Worm (Caenorhabditis elegans) whole organism, L3 larva: Measurements from ENCODE around the gene trr-1.

Experiments used
- ZK546.5 ChIP-seq: sonication (generic microtip); optimal IDR thresholded peaks from 2 replicates; lab custom pipeline; 2017; ENCODE audit warnings: missing biosample characterization, missing genetic modification characterization
- aly-2 ChIP-seq: fragments of 150-350 bp; optimal IDR thresholded peaks from 2 replicates; lab custom pipeline; 2014; ENCODE audit warnings: missing biosample characterization, missing genetic modification characterization
- ama-1 ChIP-seq: fragments of 150-350 bp; optimal IDR thresholded peaks from 2 replicates; lab custom pipeline; 2018
- ceh-16 ChIP-seq: sonication (generic microtip); optimal IDR thresholded peaks from 2 replicates; lab custom pipeline; 2017; ENCODE audit warnings: missing biosample characterization, missing genetic modification characterization
- ceh-28 ChIP-seq: fragments of 150-350 bp; optimal IDR thresholded peaks from 2 replicates; lab custom pipeline; 2014; ENCODE audit warnings: missing biosample characterization, missing genetic modification reagents, missing genetic modification characterization
- ceh-82 ChIP-seq: fragments of 150-350 bp; optimal IDR thresholded peaks from 2 replicates; lab custom pipeline; 2014; ENCODE audit warnings: missing biosample characterization, missing genetic modification characterization
- ceh-9 ChIP-seq: sonication (generic microtip); optimal IDR thresholded peaks from 2 replicates; lab custom pipeline; 2018; ENCODE audit warnings: missing biosample characterization, missing genetic modification characterization
- daf-12 ChIP-seq: fragments of 150-350 bp; optimal IDR thresholded peaks from 2 replicates; lab custom pipeline; 2014; ENCODE audit warnings: missing biosample characterization, missing genetic modification reagents, missing genetic modification characterization
- egl-27 ChIP-seq: sonication (generic microtip); optimal IDR thresholded peaks from 4 replicates; lab custom pipeline; 2017; ENCODE audit warnings: missing biosample characterization, missing genetic modification reagents, missing genetic modification characterization
- egl-5 ChIP-seq: fragments of 150-350 bp; optimal IDR thresholded peaks from 2 replicates; lab custom pipeline; 2017; ENCODE audit warnings: missing biosample characterization, missing genetic modification reagents, missing genetic modification characterization, inconsistent platforms
- elt-1 ChIP-seq: fragments of 150-350 bp; optimal IDR thresholded peaks from 2 replicates; lab custom pipeline; 2014; ENCODE audit warnings: missing biosample characterization, missing genetic modification characterization
- elt-2 ChIP-seq: sonication (generic microtip); optimal IDR thresholded peaks from 2 replicates; lab custom pipeline; 2016; ENCODE audit warnings: missing genetic modification reagents, mild to moderate bottlenecking, missing genetic modification characterization, missing compliant biosample characterization
- elt-3 ChIP-seq, 3 experiments: fragments of 150-350 bp in 1 of 3; sonication (generic microtip) in 2 of 3; optimal IDR thresholded peaks; 2 replicates in 2 of 3; 4 replicates in 1 of 3; lab custom pipeline; 2014 to 2017; ENCODE audit warnings: missing biosample characterization in 3 of 3, missing genetic modification characterization in 3 of 3
- fkh-10 ChIP-seq: sonication (generic microtip); optimal IDR thresholded peaks from 2 replicates; lab custom pipeline; 2017; ENCODE audit warnings: missing biosample characterization, missing genetic modification reagents, missing genetic modification characterization
- fkh-2 ChIP-seq: fragments of 150-350 bp; optimal IDR thresholded peaks from 2 replicates; lab custom pipeline; 2014; ENCODE audit warnings: missing biosample characterization, missing genetic modification reagents, missing genetic modification characterization
- fos-1 ChIP-seq: fragments of 150-350 bp; optimal IDR thresholded peaks from 2 replicates; lab custom pipeline; 2014; ENCODE audit warnings: missing biosample characterization, missing genetic modification characterization
- hmg-11 ChIP-seq: sonication (generic microtip); optimal IDR thresholded peaks from 2 replicates; lab custom pipeline; 2016; ENCODE audit warnings: missing genetic modification characterization, missing compliant biosample characterization
- lin-15B ChIP-seq: fragments of 150-350 bp; optimal IDR thresholded peaks from 2 replicates; lab custom pipeline; 2014; ENCODE audit warnings: missing biosample characterization, missing genetic modification characterization
- lsy-12 ChIP-seq: sonication (generic microtip); optimal IDR thresholded peaks from 2 replicates; lab custom pipeline; 2016; ENCODE audit warnings: mild to moderate bottlenecking, missing genetic modification characterization, missing compliant biosample characterization
- mdl-1 ChIP-seq: fragments of 150-350 bp; optimal IDR thresholded peaks from 2 replicates; lab custom pipeline; 2014; ENCODE audit warnings: missing biosample characterization, missing genetic modification characterization
- mml-1 ChIP-seq: fragments of 150-350 bp; sonication (generic microtip); optimal IDR thresholded peaks from 3 replicates; lab custom pipeline; 2014; ENCODE audit warnings: missing biosample characterization, missing genetic modification characterization
- nfya-1 ChIP-seq: sonication (generic microtip); optimal IDR thresholded peaks from 2 replicates; lab custom pipeline; 2017; ENCODE audit warnings: missing genetic modification characterization, mild to moderate bottlenecking, missing compliant biosample characterization, antibody characterized with exemption, moderate library complexity; ENCODE audit not compliant: insufficient read depth
- nhr-11 ChIP-seq: fragments of 150-350 bp; optimal IDR thresholded peaks from 2 replicates; lab custom pipeline; 2014; ENCODE audit warnings: missing biosample characterization, missing genetic modification characterization
- nhr-12 ChIP-seq: fragments of 150-350 bp; optimal IDR thresholded peaks from 2 replicates; lab custom pipeline; 2014; ENCODE audit warnings: missing biosample characterization, missing genetic modification characterization
- nhr-23 ChIP-seq: fragments of 150-350 bp; optimal IDR thresholded peaks from 2 replicates; lab custom pipeline; 2014; ENCODE audit warnings: missing biosample characterization, missing genetic modification reagents, missing genetic modification characterization
- nhr-237 ChIP-seq: fragments of 150-350 bp; optimal IDR thresholded peaks from 2 replicates; lab custom pipeline; 2014; ENCODE audit warnings: missing biosample characterization, missing genetic modification characterization
- nhr-25 ChIP-seq: sonication (generic microtip); optimal IDR thresholded peaks from 2 replicates; lab custom pipeline; 2017; ENCODE audit warnings: missing biosample characterization, missing genetic modification characterization
- nhr-28 ChIP-seq: fragments of 150-350 bp; optimal IDR thresholded peaks from 2 replicates; lab custom pipeline; 2014; ENCODE audit warnings: missing biosample characterization, missing genetic modification characterization
- nhr-43 ChIP-seq: sonication (generic microtip); optimal IDR thresholded peaks from 2 replicates; lab custom pipeline; 2016; ENCODE audit warnings: mild to moderate bottlenecking, missing genetic modification characterization, missing compliant biosample characterization; ENCODE audit not compliant: poor library complexity, severe bottlenecking
- nhr-67 ChIP-seq: fragments of 150-350 bp; optimal IDR thresholded peaks from 2 replicates; lab custom pipeline; 2014; ENCODE audit warnings: missing biosample characterization, missing genetic modification characterization
- nhr-76 ChIP-seq: fragments of 150-350 bp; sonication (generic microtip); optimal IDR thresholded peaks from 5 replicates; lab custom pipeline; 2014; ENCODE audit warnings: missing biosample characterization, missing genetic modification characterization
- nhr-77 ChIP-seq: fragments of 150-350 bp; optimal IDR thresholded peaks from 2 replicates; lab custom pipeline; 2014; ENCODE audit warnings: missing biosample characterization, missing genetic modification characterization
- pha-4 ChIP-seq: fragments of 150-350 bp; optimal IDR thresholded peaks from 2 replicates; lab custom pipeline; 2014; ENCODE audit warnings: missing biosample characterization, missing genetic modification reagents, missing genetic modification characterization
- pqm-1 ChIP-seq: fragments of 150-350 bp; optimal IDR thresholded peaks from 2 replicates; lab custom pipeline; 2017; ENCODE audit warnings: missing biosample characterization, missing genetic modification characterization, inconsistent platforms
- sea-2 ChIP-seq: fragments of 150-350 bp; sonication (generic microtip); optimal IDR thresholded peaks from 4 replicates; lab custom pipeline; 2014; ENCODE audit warnings: missing biosample characterization, missing genetic modification reagents, missing genetic modification characterization
- snpc-4 ChIP-seq: fragments of 150-350 bp; optimal IDR thresholded peaks from 2 replicates; lab custom pipeline; 2014; ENCODE audit warnings: missing biosample characterization, missing genetic modification characterization
- tbx-2 ChIP-seq: sonication (generic microtip); optimal IDR thresholded peaks from 2 replicates; lab custom pipeline; 2016; ENCODE audit warnings: mild to moderate bottlenecking, missing genetic modification characterization, missing compliant biosample characterization
- unc-62 ChIP-seq: fragments of 150-350 bp; sonication (generic microtip); optimal IDR thresholded peaks from 4 replicates; lab custom pipeline; 2014; ENCODE audit warnings: missing biosample characterization, missing genetic modification reagents, missing genetic modification characterization
- ztf-11 ChIP-seq: fragments of 150-350 bp; optimal IDR thresholded peaks from 2 replicates; lab custom pipeline; 2014; ENCODE audit warnings: missing biosample characterization, missing genetic modification characterization
- ztf-4 ChIP-seq: fragments of 150-350 bp; optimal IDR thresholded peaks from 2 replicates; lab custom pipeline; 2014; ENCODE audit warnings: missing biosample characterization, missing genetic modification characterization

The trr-1 gene

DNA sequence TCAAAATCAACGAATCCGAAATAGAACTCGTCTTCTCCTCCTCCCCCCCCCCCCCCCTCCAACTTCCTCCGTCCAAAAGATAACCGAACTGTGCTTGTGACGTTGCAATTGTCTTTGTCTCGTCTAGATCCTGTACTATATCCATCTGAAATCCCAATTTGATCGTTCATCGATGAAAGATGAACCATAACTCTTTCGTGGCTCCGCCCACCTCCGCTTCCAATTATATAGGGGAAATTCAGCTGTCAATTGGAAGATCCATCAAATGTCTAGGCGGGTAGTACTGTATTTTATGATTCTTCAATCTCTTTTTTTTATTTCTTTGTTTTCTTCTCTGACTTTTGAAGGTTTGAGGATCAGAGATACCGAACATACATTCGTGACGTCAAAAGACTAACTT, 30.3 kb downstream of the trr-1 start:
- TF ChIP-seq nhr-28 (tag; lab: Kevin White, UChicago) (no peak), nhr-43 (tag; lab: Kevin White, UChicago) (peak; percentile 51)

DNA sequence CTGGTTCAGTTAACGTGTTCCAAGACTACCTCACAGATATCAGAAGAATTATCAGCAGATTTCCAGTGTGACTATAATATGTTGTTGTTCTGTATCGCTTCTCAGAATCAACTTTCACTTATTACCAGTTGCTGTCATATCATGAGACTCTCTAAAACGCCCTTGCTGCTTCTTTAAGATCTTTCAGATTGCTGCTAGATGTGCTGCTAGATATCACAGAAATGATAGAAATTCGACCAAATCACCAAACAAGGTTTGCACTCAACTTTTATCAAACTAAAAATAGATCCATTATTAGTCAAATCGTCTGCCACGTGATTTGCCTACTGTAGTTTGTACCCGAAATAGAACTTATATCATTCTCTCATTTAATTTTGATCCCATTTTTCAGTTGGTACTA, 31.2 kb downstream of the trr-1 start:
- TF ChIP-seq nhr-25 (tag; lab: Kevin White, UChicago) (no peak), daf-12 (tag; lab: Kevin White, UChicago) (no peak), ztf-11 (tag; lab: Kevin White, UChicago) (no peak), fkh-2 (no peak), fos-1 (tag; lab: Kevin White, UChicago) (no peak), hmg-11 (tag; lab: Kevin White, UChicago) (no peak), ceh-16 (tag; lab: Kevin White, UChicago) (no peak), nfya-1 (tag; lab: Kevin White, UChicago) (no peak), lin-15B (tag; lab: Kevin White, UChicago) (no peak)

DNA sequence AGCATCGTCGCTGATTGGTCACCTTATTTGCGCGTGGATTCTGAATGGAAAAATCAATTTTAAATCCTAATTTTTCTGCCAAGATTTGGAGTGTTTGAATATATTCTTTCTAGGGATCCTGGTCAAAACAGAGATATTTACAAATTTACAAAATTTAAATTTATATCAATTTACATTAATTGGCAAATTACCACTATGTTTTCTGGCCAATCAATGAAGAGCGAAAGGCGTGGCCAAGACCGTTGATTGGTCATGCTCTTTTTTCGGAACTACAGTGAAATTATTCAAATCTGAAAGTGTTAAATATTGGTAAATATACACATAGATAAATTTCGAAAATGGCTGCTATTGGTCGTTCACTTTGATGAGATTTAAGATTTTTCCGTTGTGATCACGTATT, 33.0 kb downstream of the trr-1 start:
- TF ChIP-seq nhr-12 (tag; lab: Kevin White, UChicago): no peak
- no peak for TF ChIP-seq pqm-1
- TF ChIP-seq nhr-76: no peak
- TF ChIP-seq mml-1: no peak
- TF ChIP-seq nfya-1 (tag; lab: Kevin White, UChicago): peak; percentile 67
- no peak for TF ChIP-seq sea-2

DNA sequence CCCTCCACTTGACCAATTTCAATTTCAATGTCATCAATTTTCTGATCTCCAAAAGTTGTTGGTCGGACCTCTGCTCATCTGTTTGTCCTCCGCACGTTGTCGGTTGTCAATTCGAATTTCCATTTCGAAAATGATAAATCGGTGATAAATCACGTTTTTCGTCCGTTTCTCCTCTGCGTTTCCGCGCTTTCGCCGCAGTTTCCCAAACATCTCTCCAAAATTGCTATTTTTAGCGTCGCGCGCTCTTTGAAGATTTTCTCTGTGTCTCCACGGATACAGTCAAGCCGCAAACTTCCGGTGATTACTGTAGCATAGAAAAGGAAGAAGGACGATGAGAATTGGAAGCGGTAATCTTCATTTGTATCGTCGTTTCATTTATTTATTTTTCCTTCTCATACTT, 33.7 kb downstream of the trr-1 start:
- no peak for TF ChIP-seq fkh-10 (GFP tag; lab: Kevin White, UChicago)
- no peak for TF ChIP-seq nhr-12 (tag; lab: Kevin White, UChicago)
- no peak for TF ChIP-seq daf-12 (tag; lab: Kevin White, UChicago)
- peak; percentile 48 for TF ChIP-seq tbx-2 (tag; lab: Kevin White, UChicago)
- no peak for TF ChIP-seq lin-15B (tag; lab: Kevin White, UChicago)
- TF ChIP-seq nhr-23: peak; percentile 51
- peak; percentile 17 for TF ChIP-seq ama-1 (lab: Kevin White, UChicago)
- peak; percentile 39 for TF ChIP-seq nhr-25 (tag; lab: Kevin White, UChicago)
- peak; percentile 64 for TF ChIP-seq nhr-43 (tag; lab: Kevin White, UChicago)
- peak; percentile 20 for TF ChIP-seq nfya-1 (tag; lab: Kevin White, UChicago)

DNA sequence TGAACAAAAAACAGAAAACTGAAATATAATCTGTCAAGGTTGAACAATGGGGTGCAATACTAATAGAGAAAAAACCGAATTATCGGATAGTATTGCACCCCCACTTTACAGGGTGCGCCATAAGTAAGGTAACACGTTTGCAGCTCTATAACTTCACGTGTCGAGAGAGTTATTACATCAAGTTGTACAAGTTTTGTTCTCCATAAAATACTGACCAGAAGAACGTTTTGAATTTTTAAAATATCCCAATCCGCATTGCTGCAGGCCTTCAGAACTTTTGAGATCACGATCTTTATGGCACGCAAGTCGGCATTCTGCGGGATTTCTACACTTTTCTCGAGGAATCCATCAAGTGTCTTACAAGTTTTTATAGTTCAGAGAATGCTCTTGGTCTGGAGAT, 37.9 kb downstream of the trr-1 start:
- no peak for TF ChIP-seq nhr-23

DNA sequence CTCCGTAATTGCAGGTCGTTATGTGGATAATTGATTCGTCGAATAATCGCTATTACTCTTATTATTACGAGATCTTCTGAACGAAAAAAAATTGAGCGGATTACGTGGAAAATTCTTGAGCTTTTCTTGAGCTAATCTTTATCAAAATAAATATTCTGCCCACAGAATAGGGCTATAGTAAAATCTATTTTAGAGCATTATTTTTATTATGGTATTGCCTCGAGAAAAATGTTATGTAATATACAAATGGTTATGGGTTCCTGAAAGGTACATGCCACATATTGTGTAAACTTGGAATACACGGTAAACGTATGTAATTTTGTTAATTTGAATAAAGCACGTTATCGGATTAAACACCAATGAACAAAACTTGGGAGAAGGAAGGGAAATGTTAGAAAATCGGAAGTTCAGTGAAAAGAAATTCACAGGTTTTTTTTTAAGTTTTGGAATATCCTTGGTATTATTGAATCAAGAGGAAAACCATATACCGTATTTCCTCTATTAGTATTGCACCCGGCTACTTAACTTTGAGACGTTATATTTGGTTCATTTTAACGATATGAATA, 38.5 kb downstream of the trr-1 start:
- TF ChIP-seq fkh-10 (GFP tag; lab: Kevin White, UChicago) (no peak), fkh-2 (no peak), daf-12 (tag; lab: Kevin White, UChicago) (no peak), fos-1 (tag; lab: Kevin White, UChicago) (no peak), nhr-43 (tag; lab: Kevin White, UChicago) (peak; percentile 72), ceh-28 (peak; percentile 29), ceh-82 (no peak), ztf-11 (tag; lab: Kevin White, UChicago) (no peak), lin-15B (tag; lab: Kevin White, UChicago) (no peak), ZK546.5 (tag; lab: Kevin White, UChicago) (no peak), elt-2 (tag; lab: Kevin White, UChicago) (no peak), egl-5 (tag; lab: Kevin White, UChicago) (no peak), mdl-1 (tag; lab: Kevin White, UChicago) (no peak), egl-27 (tag; lab: Kevin White, UChicago) (no peak), snpc-4 (tag; lab: Kevin White, UChicago) (no peak), elt-1 (tag; lab: Kevin White, UChicago) (no peak), ceh-9 (no peak), nhr-76 (no peak), nhr-237 (no peak), ztf-4 (tag; lab: Kevin White, UChicago) (peak; percentile 82), ama-1 (lab: Kevin White, UChicago) (peak; percentile 2), nhr-25 (tag; lab: Kevin White, UChicago) (peak; percentile 46), nhr-77 (tag; lab: Kevin White, UChicago) (peak; percentile 43), lsy-12 (no peak), nhr-12 (tag; lab: Kevin White, UChicago) (no peak), nhr-11 (tag; lab: Kevin White, UChicago) (no peak), aly-2 (tag; lab: Kevin White, UChicago) (peak; percentile 54), pqm-1 (no peak), elt-3 (tag; optimal IDR thresholded peaks at IDR 0.05; lab: Kevin White, UChicago) (no peak), pha-4 (tag; lab: Kevin White, UChicago) (peak; percentile 58), nhr-28 (tag; lab: Kevin White, UChicago) (no peak), sea-2 (no peak), nhr-67 (tag; lab: Kevin White, UChicago) (peak; percentile 1), ceh-16 (tag; lab: Kevin White, UChicago) (no peak), unc-62 (GFP tag; lab: Kevin White, UChicago) (no peak)
